Fruit fly (Drosophila melanogaster): Measurements from ENCODE around the gene Rheb.
A peak's percentile ranks its signal among the peaks of the same experiment; 100 is the strongest.

Gene Rheb

DNA sequence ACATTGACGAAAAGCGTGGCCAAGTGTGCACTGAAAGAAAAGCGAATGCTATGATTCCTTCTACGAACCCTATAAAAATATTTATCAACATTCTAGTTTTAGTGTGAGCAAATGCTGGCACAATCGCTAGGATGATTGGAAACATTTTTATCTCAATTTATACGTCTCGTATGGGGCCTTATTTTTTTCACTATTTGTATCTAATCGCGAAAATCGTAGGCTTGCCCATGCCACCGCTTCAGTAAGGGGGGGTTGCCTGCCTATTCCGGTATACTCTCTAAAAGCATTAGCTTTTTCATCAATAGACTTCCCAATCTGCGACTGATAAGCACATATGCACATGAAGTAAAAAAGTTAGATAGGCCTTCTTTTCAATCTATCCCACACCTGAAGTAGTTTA lies 3.1 kb upstream of the Rheb start (continued):
- peak; percentile 53 for TF ChIP-seq CG8089 (GFP tag; optimal IDR thresholded peaks at IDR 0.05)
- TF ChIP-seq MESR4 (GFP tag; optimal IDR thresholded peaks at IDR 0.05): peak; percentile 4
- peak; percentile 77 for TF ChIP-seq CG2712 (tag; optimal IDR thresholded peaks at IDR 0.05)
- TF ChIP-seq CG4820 (GFP tag; optimal IDR thresholded peaks at IDR 0.05): peak; percentile 65
- TF ChIP-seq CG32767 (GFP tag; IDR thresholded peaks at IDR 0.05): peak; percentile 67; the same call in 1 of the 2 replicates
- peak; percentile 90 for TF ChIP-seq CG32772 (GFP tag; IDR thresholded peaks at IDR 0.05)
- peak; percentile 63 for TF ChIP-seq emc (GFP tag; optimal IDR thresholded peaks at IDR 0.05)
- peak; percentile 92 for TF ChIP-seq CG14441 (GFP tag; IDR thresholded peaks at IDR 0.05)
- TF ChIP-seq Elba2 (GFP tag; optimal IDR thresholded peaks at IDR 0.05): no peak
- TF ChIP-seq nom (GFP tag; optimal IDR thresholded peaks at IDR 0.05): no peak
- peak; percentile 68 for TF ChIP-seq CG3407 (GFP tag; optimal IDR thresholded peaks at IDR 0.05)
- TF ChIP-seq gt (GFP tag; IDR thresholded peaks at IDR 0.05): peak; percentile 56; the same call in 1 of the 2 replicates
- TF ChIP-seq zen (tag; optimal IDR thresholded peaks at IDR 0.05): peak; percentile 11
- TF ChIP-seq CG8478 (optimal IDR thresholded peaks at IDR 0.05): no peak
- peak; percentile 60 for TF ChIP-seq CG6254 (GFP tag; optimal IDR thresholded peaks at IDR 0.05)
- peak; percentile 57 to 74 for TF ChIP-seq dpn (GFP tag; optimal IDR thresholded peaks at IDR 0.05)
- peak; percentile 39 for TF ChIP-seq dm (GFP tag; optimal IDR thresholded peaks at IDR 0.05)
- peak; percentile 52 for TF ChIP-seq CG12155 (GFP tag; optimal IDR thresholded peaks at IDR 0.05)
- no peak for TF ChIP-seq amos (GFP tag; IDR thresholded peaks at IDR 0.05; ENCODE audit: partially characterized antibody)
- TF ChIP-seq ara (GFP tag; IDR thresholded peaks at IDR 0.05): peak; percentile 83
- TF ChIP-seq CG4424 (GFP tag; optimal IDR thresholded peaks at IDR 0.05): peak; percentile 63
- peak; percentile 71 for TF ChIP-seq Ssrp (tag; optimal IDR thresholded peaks at IDR 0.05)
- TF ChIP-seq gfzf (GFP tag; optimal IDR thresholded peaks at IDR 0.05): no peak
- peak; percentile 63 for TF ChIP-seq CG9817 (tag; optimal IDR thresholded peaks at IDR 0.05)
- TF ChIP-seq dmrt99B (tag; optimal IDR thresholded peaks at IDR 0.05): peak; percentile 88
- TF ChIP-seq Side (GFP tag; optimal IDR thresholded peaks at IDR 0.05): peak; percentile 71
- peak; percentile 41 for TF ChIP-seq CG13123 (GFP tag; optimal IDR thresholded peaks at IDR 0.05)
- TF ChIP-seq CG1024 (GFP tag; IDR thresholded peaks at IDR 0.05): peak; percentile 76
- TF ChIP-seq CG4854 (GFP tag; optimal IDR thresholded peaks at IDR 0.05): peak; percentile 50
- peak; percentile 79 for TF ChIP-seq CHES-1-like (GFP tag; optimal IDR thresholded peaks at IDR 0.05)
- peak; percentile 95 for TF ChIP-seq exex (tag; optimal IDR thresholded peaks at IDR 0.05)
- TF ChIP-seq aop (GFP tag; IDR thresholded peaks at IDR 0.05): peak; percentile 74
- no peak for TF ChIP-seq CG2202 (tag; optimal IDR thresholded peaks at IDR 0.05)
- peak; percentile 28 for TF ChIP-seq CG3838 (GFP tag; optimal IDR thresholded peaks at IDR 0.05)
- TF ChIP-seq CG1647 (GFP tag; optimal IDR thresholded peaks at IDR 0.05): peak; percentile 35
- TF ChIP-seq CG17328 (GFP tag; IDR thresholded peaks at IDR 0.05): peak; percentile 80
- TF ChIP-seq CG1233 (GFP tag; optimal IDR thresholded peaks at IDR 0.05): peak; percentile 77
- TF ChIP-seq sc (optimal IDR thresholded peaks at IDR 0.05): no peak
- TF ChIP-seq sc (GFP tag; optimal IDR thresholded peaks at IDR 0.05): peak; percentile 74
- peak; percentile 90 for TF ChIP-seq Optix (GFP tag; IDR thresholded peaks at IDR 0.05)
- peak; percentile 78 for TF ChIP-seq Asciz (GFP tag; optimal IDR thresholded peaks at IDR 0.05)
- no peak for TF ChIP-seq Dip2 (GFP tag; IDR thresholded peaks at IDR 0.05)
- peak; percentile 91 for TF ChIP-seq dysf (GFP tag; IDR thresholded peaks at IDR 0.05)
- TF ChIP-seq H15 (GFP tag; IDR thresholded peaks at IDR 0.05): peak; percentile 74
- peak; percentile 64 for TF ChIP-seq CG7987 (GFP tag; optimal IDR thresholded peaks at IDR 0.05)
- peak; percentile 89 for TF ChIP-seq CG32532 (GFP tag; IDR thresholded peaks at IDR 0.05)
- peak; percentile 79 for TF ChIP-seq Doc2 (GFP tag; IDR thresholded peaks at IDR 0.05)
- TF ChIP-seq gcm (GFP tag; optimal IDR thresholded peaks at IDR 0.05): peak; percentile 56
- peak; percentile 39 for TF ChIP-seq kay (GFP tag; optimal IDR thresholded peaks at IDR 0.05)
- TF ChIP-seq Myb (GFP tag; optimal IDR thresholded peaks at IDR 0.05): peak; percentile 55
- TF ChIP-seq CG8290 (GFP tag; optimal IDR thresholded peaks at IDR 0.05): no peak
- peak in 1 of 2 experiments; percentile 84 for TF ChIP-seq CG8290 (tag; optimal IDR thresholded peaks at IDR 0.05)
